Worm (Caenorhabditis elegans) whole organism, L2 larva: Measurements from ENCODE around the gene C52E2.3.

Experiments used
- C34F6.9 ChIP-seq: fragments of 150-350 bp; optimal IDR thresholded peaks from 2 replicates; lab custom pipeline; 2014; ENCODE audit warnings: missing biosample characterization, missing genetic modification characterization
- F13H6.1 ChIP-seq: sonication (generic microtip); optimal IDR thresholded peaks from 2 replicates; lab custom pipeline; 2016; ENCODE audit warnings: missing genetic modification characterization, missing compliant biosample characterization
- ceh-82 ChIP-seq: fragments of 150-350 bp; optimal IDR thresholded peaks from 2 replicates; lab custom pipeline; 2014; ENCODE audit warnings: missing biosample characterization, missing genetic modification characterization
- egl-27 ChIP-seq: sonication (generic microtip); optimal IDR thresholded peaks from 3 replicates; lab custom pipeline; 2017; ENCODE audit warnings: missing biosample characterization, missing genetic modification reagents, missing genetic modification characterization
- lsy-2 ChIP-seq, 2 experiments: fragments of 150-350 bp in 1 of 2; sonication (generic microtip) in 1 of 2; optimal IDR thresholded peaks; 2 replicates each; lab custom pipeline; 2014 to 2017; ENCODE audit warnings: missing biosample characterization in 2 of 2, missing genetic modification characterization in 2 of 2
- nhr-10 ChIP-seq: sonication (generic microtip); optimal IDR thresholded peaks from 2 replicates; lab custom pipeline; 2017; ENCODE audit warnings: missing biosample characterization, missing genetic modification characterization
- nhr-237 ChIP-seq: fragments of 150-350 bp; optimal IDR thresholded peaks from 2 replicates; lab custom pipeline; 2014; ENCODE audit warnings: missing biosample characterization, missing genetic modification characterization
- sma-3 ChIP-seq: sonication (generic microtip); optimal IDR thresholded peaks from 2 replicates; lab custom pipeline; 2016; ENCODE audit warnings: missing genetic modification reagents, missing genetic modification characterization, missing compliant biosample characterization

- TF ChIP-seq ceh-82 (tag; lab: Kevin White, UChicago) (no peak), C34F6.9 (tag; lab: Kevin White, UChicago) (no peak), nhr-10 (no peak), nhr-237 (no peak), egl-27 (tag; lab: Kevin White, UChicago) (no peak), F13H6.1 (tag; lab: Kevin White, UChicago) (no peak), sma-3 (GFP tag; lab: Kevin White, UChicago) (no peak), lsy-2 (tag; optimal IDR thresholded peaks at IDR 0.05; lab: Kevin White, UChicago) (no peak)
Measured at ce11 chrII:1901981-1902380, 50.9 kb downstream of the C52E2.3 start, which contains the start of gene math-23.
